Fruit fly (Drosophila melanogaster) whole organism, wandering third instar larva: ENCODE results near the gene CG45002.

ENCODE experiments used
- Dfd ChIP-seq: fragments of >200 bp; optimal IDR thresholded peaks from 2 replicates; lab custom pipeline; 2017; ENCODE audit warnings: missing biosample characterization, missing genetic modification characterization
- GATAd ChIP-seq: sonication (Bioruptor generic); optimal IDR thresholded peaks from 2 replicates; lab custom pipeline; 2016; ENCODE audit warnings: missing biosample characterization, missing genetic modification characterization
- Jra ChIP-seq: sonication (Bioruptor generic); optimal IDR thresholded peaks from 2 replicates; lab custom pipeline; 2016; ENCODE audit warnings: missing biosample characterization, missing genetic modification characterization
- Myc ChIP-seq: fragments of >200 bp; optimal IDR thresholded peaks from 2 replicates; lab custom pipeline; 2017
- OdsH ChIP-seq: fragments of 200-800 bp; sonication (Bioruptor generic); optimal IDR thresholded peaks from 2 replicates; lab custom pipeline; 2016; ENCODE audit warnings: missing biosample characterization, mild to moderate bottlenecking, missing genetic modification characterization
- Rel ChIP-seq, 2 experiments: fragments of 200-800 bp; sonication (Bioruptor generic) in 1 of 2; optimal IDR thresholded peaks; 2 replicates in 1 of 2; 3 replicates in 1 of 2; lab custom pipeline; 2016 to 2019; ENCODE audit warnings: mild to moderate bottlenecking in 2 of 2, missing biosample characterization in 2 of 2, missing genetic modification characterization in 2 of 2, moderate library complexity in 1 of 2
- brk ChIP-seq: fragments of 200-800 bp; sonication (Bioruptor generic); optimal IDR thresholded peaks from 2 replicates; lab custom pipeline; 2016; ENCODE audit warnings: missing biosample characterization, mild to moderate bottlenecking, missing genetic modification characterization
- dl ChIP-seq, 2 experiments: fragments of 175-275, 200-275 bp in 1 of 2; fragments of 200-275 bp in 1 of 2; sonication (Bioruptor generic); optimal IDR thresholded peaks; lab custom pipeline; 2018; ENCODE audit warnings: mild to moderate bottlenecking in 2 of 2, missing biosample characterization in 2 of 2, missing genetic modification characterization in 2 of 2, moderate library complexity in 2 of 2; ENCODE audit not compliant: partially characterized antibody in 2 of 2, insufficient read depth in 1 of 2
- pan ChIP-seq: fragments of >200 bp; optimal IDR thresholded peaks from 2 replicates; lab custom pipeline; 2017
- usp ChIP-seq: fragments of >200 bp; optimal IDR thresholded peaks from 2 replicates; lab custom pipeline; 2017; ENCODE audit warnings: missing biosample characterization, missing genetic modification characterization

DNA sequence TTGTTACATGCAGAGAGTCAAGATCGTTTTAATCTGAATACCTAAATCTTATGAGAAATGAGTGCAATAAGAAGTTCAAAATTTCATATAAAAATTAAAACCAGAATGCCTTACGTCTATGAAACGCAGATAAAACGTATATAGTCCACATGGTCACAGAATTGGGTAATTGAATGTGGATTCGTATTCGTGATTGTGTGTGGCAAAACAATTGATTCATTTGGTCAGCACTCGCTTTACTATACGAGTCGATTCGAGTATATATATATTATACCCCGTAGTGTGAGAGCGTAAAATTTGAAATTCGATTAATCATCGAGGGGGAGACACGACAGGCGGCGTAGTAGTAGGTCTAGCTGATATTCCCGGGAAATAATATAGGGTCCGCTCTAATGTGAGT lies 119.9 kb downstream of the CG45002 start:
- TF ChIP-seq Myc (lab: Kevin White, UChicago) (no peak), Jra (no peak), GATAd (GFP tag; lab: Kevin White, UChicago) (no peak), Dfd (GFP tag; lab: Kevin White, UChicago) (no peak), OdsH (GFP tag; lab: Kevin White, UChicago) (no peak), usp (GFP tag; lab: Kevin White, UChicago) (no peak), dl (GFP tag; optimal IDR thresholded peaks at IDR 0.05; lab: Kevin White, UChicago; ENCODE audit: insufficient read depth in 1 of 2, partially characterized antibody in 2 of 2) (no peak), pan (lab: Kevin White, UChicago) (no peak), Rel (GFP tag; optimal IDR thresholded peaks at IDR 0.05; lab: Kevin White, UChicago) (no peak), Rel (tag; optimal IDR thresholded peaks at IDR 0.05; lab: Kevin White, UChicago) (no peak), brk (GFP tag; lab: Kevin White, UChicago) (no peak)
